Worm (Caenorhabditis elegans): Measurements from ENCODE around the gene C13A2.7.

ce11 chrV:7258965-7259364 is 7.2 kb upstream of the C13A2.7 start, which contains the start of gene C13A2.12:
- no peak for TF ChIP-seq hlh-8 (tag; optimal IDR thresholded peaks at IDR 0.05)
- no peak for TF ChIP-seq dve-1 (tag; optimal IDR thresholded peaks at IDR 0.05)
- TF ChIP-seq ceh-18 (tag; optimal IDR thresholded peaks at IDR 0.05): no peak
- no peak for TF ChIP-seq pha-4 (tag; optimal IDR thresholded peaks at IDR 0.05)
- TF ChIP-seq pat-9 (tag; optimal IDR thresholded peaks at IDR 0.05): no peak
- TF ChIP-seq ama-1 (optimal IDR thresholded peaks at IDR 0.05): no peak
- TF ChIP-seq sox-4 (tag; optimal IDR thresholded peaks at IDR 0.05): no peak
- no peak for TF ChIP-seq hlh-30 (tag; optimal IDR thresholded peaks at IDR 0.05; ENCODE audit: insufficient read depth)
- TF ChIP-seq ceh-34 (tag; optimal IDR thresholded peaks at IDR 0.05): no peak
- no peak for TF ChIP-seq elt-4 (tag; optimal IDR thresholded peaks at IDR 0.05)
- no peak for TF ChIP-seq pha-2 (tag; optimal IDR thresholded peaks at IDR 0.05)
- no peak for TF ChIP-seq ceh-30 (tag; optimal IDR thresholded peaks at IDR 0.05)

Data from whole organism, late embryonic.